Worm (Caenorhabditis elegans) whole organism, L1 larva: ENCODE data around the gene srg-50.

Experiments used
- blmp-1 ChIP-seq: fragments of 150-350 bp; optimal IDR thresholded peaks from 2 replicates; lab custom pipeline; 2014; ENCODE audit warnings: missing biosample characterization, missing genetic modification characterization
- efl-3 ChIP-seq: fragments of 200-800 bp; sonication (Bioruptor generic); optimal IDR thresholded peaks from 2 replicates; lab custom pipeline; 2018; ENCODE audit warnings: mild to moderate bottlenecking, missing genetic modification characterization, missing compliant biosample characterization
- nhr-12 ChIP-seq: sonication (generic microtip); optimal IDR thresholded peaks from 2 replicates; lab custom pipeline; 2017; ENCODE audit warnings: missing biosample characterization, missing genetic modification characterization
- pqm-1 ChIP-seq: sonication (generic microtip); optimal IDR thresholded peaks from 3 replicates; lab custom pipeline; 2017; ENCODE audit warnings: missing biosample characterization, missing genetic modification characterization
- sox-4 ChIP-seq: sonication (generic microtip); optimal IDR thresholded peaks from 2 replicates; lab custom pipeline; 2016; ENCODE audit warnings: missing genetic modification characterization, missing compliant biosample characterization
- sptf-1 ChIP-seq: fragments of 150-350 bp; optimal IDR thresholded peaks from 2 replicates; lab custom pipeline; 2014; ENCODE audit warnings: missing biosample characterization, missing genetic modification characterization
- zag-1 ChIP-seq: fragments of 150-350 bp; optimal IDR thresholded peaks from 2 replicates; lab custom pipeline; 2014; ENCODE audit warnings: missing biosample characterization, missing genetic modification characterization
- zip-4 ChIP-seq: fragments of 200-800 bp; sonication (Bioruptor generic); optimal IDR thresholded peaks from 2 replicates; lab custom pipeline; 2018; ENCODE audit warnings: mild to moderate bottlenecking, missing genetic modification characterization, moderate library complexity, missing compliant biosample characterization
- ztf-11 ChIP-seq, 2 experiments: sonication (generic microtip); optimal IDR thresholded peaks; 2 replicates each; lab custom pipeline; 2016 to 2017; ENCODE audit warnings: missing genetic modification characterization in 2 of 2, missing biosample characterization in 1 of 2, missing compliant biosample characterization in 1 of 2

DNA sequence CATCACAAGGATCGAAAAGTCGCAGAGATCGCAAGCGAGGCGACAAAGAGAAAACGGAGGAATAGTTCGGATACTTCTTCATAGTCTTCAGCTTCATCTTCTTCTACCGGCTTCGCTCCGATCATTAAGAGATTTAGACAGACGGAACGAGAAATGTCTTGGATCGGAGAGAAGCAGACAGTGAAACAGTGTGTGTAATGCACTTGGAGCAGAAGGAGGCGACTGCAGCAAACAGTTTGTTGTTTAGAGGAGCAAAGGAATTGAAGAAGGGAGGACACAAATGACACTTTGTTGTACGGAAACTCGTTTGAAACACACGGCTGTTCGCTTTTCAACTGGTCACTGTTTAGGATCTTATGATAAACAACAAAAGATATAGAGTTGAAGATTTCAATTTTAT is 24.4 kb upstream of the srg-50 start:
- TF ChIP-seq sptf-1 (tag; lab: Kevin White, UChicago) (no peak), nhr-12 (tag; lab: Kevin White, UChicago) (no peak), sox-4 (tag; lab: Kevin White, UChicago) (no peak), efl-3 (GFP tag; lab: Kevin White, UChicago) (no peak), pqm-1 (no peak), zag-1 (tag; lab: Kevin White, UChicago) (no peak), zip-4 (GFP tag; lab: Kevin White, UChicago) (no peak), ztf-11 (tag; optimal IDR thresholded peaks at IDR 0.05; lab: Kevin White, UChicago) (no peak), blmp-1 (tag; lab: Kevin White, UChicago) (peak; percentile 13)
